Fruit fly (Drosophila melanogaster) S2 (cell line): Measurements from ENCODE around the gene CG17712.

ENCODE experiments used
- CG8478 ChIP-seq: fragments of >200 bp; optimal IDR thresholded peaks from 2 replicates; lab custom pipeline; 2018
- CTCF ChIP-seq, 2 experiments: fragments of >200 bp; optimal IDR thresholded peaks; 2 replicates each; lab custom pipeline; 2018

dm6 chr2L:1791723-1792122 lies 39.8 kb upstream of the CG17712 start, which contains the start of gene Gr22c:
- TF ChIP-seq CG8478 (lab: Kevin White, UChicago), result no peak
- no peak for TF ChIP-seq CTCF (optimal IDR thresholded peaks at IDR 0.05; lab: Kevin White, UChicago)
